Fruit fly (Drosophila melanogaster) S2 (cell line): ENCODE results near the gene CG33233.

Experiments
- CG8478 ChIP-seq: fragments of >200 bp; optimal IDR thresholded peaks from 2 replicates; lab custom pipeline; 2018
- CTCF ChIP-seq, 2 experiments: fragments of >200 bp; optimal IDR thresholded peaks; 2 replicates each; lab custom pipeline; 2018

CG33233 gene

DNA sequence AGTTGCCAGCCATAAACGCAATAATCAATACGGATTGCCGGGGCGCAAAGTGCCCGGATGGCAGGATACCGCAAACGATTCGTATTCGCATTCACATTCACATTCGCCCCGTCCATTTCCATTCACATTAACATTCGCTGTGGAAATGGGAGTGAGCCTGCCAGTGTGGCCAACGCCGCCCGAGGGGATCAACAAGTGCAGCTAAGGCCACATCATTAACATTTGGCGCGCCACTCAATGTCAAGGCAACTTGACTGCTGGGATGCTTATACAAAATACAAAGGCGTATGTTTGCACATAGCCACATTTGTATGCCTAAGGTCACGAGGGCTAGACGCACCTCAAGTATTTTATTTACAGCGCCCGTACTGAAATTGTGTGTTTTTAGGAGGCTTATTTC is 43.0 kb downstream of the CG33233 start:
- TF ChIP-seq CG8478 (no peak), CTCF (optimal IDR thresholded peaks at IDR 0.05; lab: Kevin White, UChicago) (no peak)
